Worm (Caenorhabditis elegans) whole organism, young adult: ENCODE results near the gene sex-1.

ENCODE experiments used
- B0336.3 ChIP-seq: fragments of 200-800 bp; sonication (Bioruptor generic); IDR thresholded peaks from 2 replicates; pipeline ENCODE4 v1.3.6; 2022; ENCODE audit warnings: missing genetic modification characterization, missing compliant biosample characterization
- F10E7.11 ChIP-seq: sonication (generic microtip); optimal IDR thresholded peaks from 2 replicates; lab custom pipeline; 2017; ENCODE audit warnings: mild to moderate bottlenecking, missing genetic modification characterization, moderate library complexity, missing compliant biosample characterization
- F33H1.4 ChIP-seq: fragments of 200-800 bp; sonication (Bioruptor generic); IDR thresholded peaks from 2 replicates; pipeline ENCODE4 v1.3.6; 2022; ENCODE audit warnings: missing genetic modification reagents, missing genetic modification characterization, missing compliant biosample characterization
- F52B5.7 ChIP-seq: sonication (generic microtip); optimal IDR thresholded peaks from 2 replicates; lab custom pipeline; 2016; ENCODE audit warnings: mild to moderate bottlenecking, missing genetic modification characterization, missing compliant biosample characterization
- K12H6.12 ChIP-seq: fragments of 200-800 bp; sonication (Bioruptor generic); optimal IDR thresholded peaks from 2 replicates; lab custom pipeline; 2018; ENCODE audit warnings: mild to moderate bottlenecking, missing genetic modification characterization, missing compliant biosample characterization
- T07F8.4 ChIP-seq: sonication (generic microtip); optimal IDR thresholded peaks from 2 replicates; lab custom pipeline; 2016; ENCODE audit warnings: mild to moderate bottlenecking, missing genetic modification characterization, moderate library complexity, missing compliant biosample characterization
- Y79H2A.3 ChIP-seq: fragments of 200-800 bp; sonication (Bioruptor generic); conservative IDR thresholded peaks from 2 replicates; pipeline ENCODE4 v1.3.6; 2022; ENCODE audit warnings: missing genetic modification reagents, missing genetic modification characterization, missing compliant biosample characterization
- ZK185.1 ChIP-seq: sonication (generic microtip); optimal IDR thresholded peaks from 2 replicates; lab custom pipeline; 2016; ENCODE audit warnings: mild to moderate bottlenecking, missing genetic modification characterization, missing compliant biosample characterization; ENCODE audit not compliant: poor library complexity, severe bottlenecking
- ama-1 ChIP-seq, 3 experiments: fragments of 150-350 bp in 1 of 3; sonication (generic microtip) in 2 of 3; optimal IDR thresholded peaks; 2 replicates each; lab custom pipeline; 2014 to 2018; ENCODE audit warnings: missing biosample characterization in 2 of 3, missing genetic modification characterization in 2 of 3, missing genetic modification reagents in 2 of 3
- attf-3 ChIP-seq: fragments of 200-800 bp; sonication (Bioruptor generic); conservative IDR thresholded peaks from 2 replicates; pipeline ENCODE4 v1.3.6; 2022; ENCODE audit warnings: missing genetic modification reagents, missing genetic modification characterization, missing compliant biosample characterization
- attf-5 ChIP-seq: fragments of 200-800 bp; sonication (Bioruptor generic); optimal IDR thresholded peaks from 2 replicates; lab custom pipeline; 2018; ENCODE audit warnings: mild to moderate bottlenecking, missing genetic modification characterization, missing compliant biosample characterization
- bed-1 ChIP-seq: fragments of 200-800 bp; sonication (Bioruptor generic); IDR thresholded peaks from 2 replicates; pipeline ENCODE4 v1.3.6; 2022; ENCODE audit warnings: missing genetic modification reagents, missing genetic modification characterization, missing compliant biosample characterization
- cebp-2 ChIP-seq: fragments of 200-800 bp; sonication (Bioruptor generic); IDR thresholded peaks from 2 replicates; pipeline ENCODE4 v1.3.6; 2022; ENCODE audit warnings: missing genetic modification characterization, missing compliant biosample characterization
- ceh-27 ChIP-seq: fragments of 200-800 bp; sonication (Bioruptor generic); optimal IDR thresholded peaks from 2 replicates; lab custom pipeline; 2018; ENCODE audit warnings: mild to moderate bottlenecking, missing genetic modification characterization, moderate library complexity, missing compliant biosample characterization
- chd-7 ChIP-seq: sonication (generic microtip); optimal IDR thresholded peaks from 2 replicates; lab custom pipeline; 2016; ENCODE audit warnings: mild to moderate bottlenecking, missing genetic modification characterization, moderate library complexity, missing compliant biosample characterization
- die-1 ChIP-seq: sonication (generic microtip); optimal IDR thresholded peaks from 2 replicates; lab custom pipeline; 2016; ENCODE audit warnings: missing genotype, mild to moderate bottlenecking, missing genetic modification characterization, missing compliant biosample characterization
- egrh-3 ChIP-seq: fragments of 200-800 bp; sonication (Bioruptor generic); IDR thresholded peaks from 2 replicates; pipeline ENCODE4 v1.3.6; 2022; ENCODE audit warnings: missing genetic modification reagents, missing genetic modification characterization, missing compliant biosample characterization
- gei-17 ChIP-seq: fragments of 200-800 bp; sonication (Bioruptor generic); optimal IDR thresholded peaks from 2 replicates; lab custom pipeline; 2018; ENCODE audit warnings: mild to moderate bottlenecking, missing genetic modification characterization, missing compliant biosample characterization
- him-1 ChIP-seq: sonication (generic microtip); optimal IDR thresholded peaks from 2 replicates; lab custom pipeline; 2016; ENCODE audit warnings: missing genotype, missing genetic modification reagents, missing genetic modification characterization, missing compliant biosample characterization
- hmg-1.2 ChIP-seq: fragments of 200-800 bp; sonication (Bioruptor generic); IDR thresholded peaks from 2 replicates; pipeline ENCODE4 v1.3.6; 2022; ENCODE audit warnings: missing genetic modification reagents, missing genetic modification characterization, missing compliant biosample characterization
- hrde-1 ChIP-seq: sonication (generic microtip); optimal IDR thresholded peaks from 2 replicates; lab custom pipeline; 2016; ENCODE audit warnings: missing genetic modification characterization, mild to moderate bottlenecking, missing compliant biosample characterization, moderate library complexity, missing genotype, missing genetic modification reagents, borderline replicate concordance
- hsf-1 ChIP-seq: fragments of 200-800 bp; sonication (Bioruptor generic); IDR thresholded peaks from 2 replicates; pipeline ENCODE4 v1.3.6; 2022; ENCODE audit warnings: missing genetic modification reagents, missing genetic modification characterization, missing compliant biosample characterization
- let-526 ChIP-seq: fragments of 200-800 bp; sonication (Bioruptor generic); IDR thresholded peaks from 2 replicates; pipeline ENCODE4 v1.3.6; 2022; ENCODE audit warnings: missing genetic modification reagents, missing genetic modification characterization, missing compliant biosample characterization
- let-607 ChIP-seq, 2 experiments: fragments of 200-800 bp in 1 of 2; sonication (Bioruptor generic) in 1 of 2; sonication (generic microtip) in 1 of 2; optimal IDR thresholded peaks; 2 replicates each; lab custom pipeline; 2016 to 2018; ENCODE audit warnings: mild to moderate bottlenecking in 2 of 2, missing compliant biosample characterization in 2 of 2, missing genetic modification characterization in 2 of 2, moderate library complexity in 2 of 2, missing genotype in 1 of 2
- lir-1 ChIP-seq: fragments of 200-800 bp; sonication (Bioruptor generic); conservative IDR thresholded peaks from 2 replicates; pipeline ENCODE4 v1.3.6; 2022; ENCODE audit warnings: missing genetic modification reagents, missing genetic modification characterization, missing compliant biosample characterization
- lsy-27 ChIP-seq: sonication (generic microtip); optimal IDR thresholded peaks from 2 replicates; lab custom pipeline; 2017; ENCODE audit warnings: missing genetic modification characterization, mild to moderate bottlenecking, missing compliant biosample characterization, antibody characterized with exemption, missing genotype, borderline replicate concordance; ENCODE audit not compliant: insufficient read depth
- madf-3 ChIP-seq: fragments of 200-800 bp; sonication (Bioruptor generic); IDR thresholded peaks from 2 replicates; pipeline ENCODE4 v1.3.6; 2022; ENCODE audit warnings: missing genetic modification reagents, missing genetic modification characterization, missing compliant biosample characterization
- madf-6 ChIP-seq: fragments of 200-800 bp; sonication (Bioruptor generic); IDR thresholded peaks from 2 replicates; pipeline ENCODE4 v1.3.6; 2022; ENCODE audit warnings: missing genetic modification reagents, missing genetic modification characterization, missing compliant biosample characterization
- madf-8 ChIP-seq: fragments of 200-800 bp; sonication (Bioruptor generic); conservative IDR thresholded peaks from 2 replicates; pipeline ENCODE4 v1.3.6; 2022; ENCODE audit warnings: missing genetic modification reagents, missing genetic modification characterization, missing compliant biosample characterization
- nfyb-1 ChIP-seq: fragments of 200-800 bp; sonication (Bioruptor generic); IDR thresholded peaks from 2 replicates; pipeline ENCODE4 v1.3.6; 2022; ENCODE audit warnings: missing genetic modification reagents, missing genetic modification characterization, missing compliant biosample characterization
- nhr-120 ChIP-seq: fragments of 200-800 bp; sonication (Bioruptor generic); IDR thresholded peaks from 2 replicates; pipeline ENCODE4 v1.3.6; 2022; ENCODE audit warnings: missing genetic modification characterization, missing compliant biosample characterization
- pbrm-1 ChIP-seq: fragments of 200-800 bp; sonication (Bioruptor generic); IDR thresholded peaks from 2 replicates; pipeline ENCODE4 v1.3.6; 2022; ENCODE audit warnings: missing genetic modification reagents, missing genetic modification characterization, missing compliant biosample characterization
- rcor-1 ChIP-seq: fragments of 200-800 bp; sonication (Bioruptor generic); IDR thresholded peaks from 2 replicates; pipeline ENCODE4 v1.3.6; 2022; ENCODE audit warnings: missing genetic modification reagents, missing genetic modification characterization, missing compliant biosample characterization
- rpc-1 ChIP-seq, 2 experiments: fragments of 150-350 bp in 1 of 2; sonication (generic microtip) in 1 of 2; optimal IDR thresholded peaks; 2 replicates each; lab custom pipeline; 2014 to 2018; ENCODE audit warnings: missing biosample characterization in 1 of 2, missing genetic modification characterization in 1 of 2, missing genetic modification reagents in 1 of 2, missing genotype in 1 of 2
- sdz-38 ChIP-seq: sonication (generic microtip); optimal IDR thresholded peaks from 2 replicates; lab custom pipeline; 2016; ENCODE audit warnings: missing genotype, missing genetic modification characterization, missing compliant biosample characterization
- snpc-3.4 ChIP-seq: sonication (generic microtip); optimal IDR thresholded peaks from 2 replicates; lab custom pipeline; 2017; ENCODE audit warnings: missing genetic modification characterization, mild to moderate bottlenecking, missing compliant biosample characterization, antibody characterized with exemption, moderate library complexity, missing genotype, missing genetic modification reagents
- snpc-4 ChIP-seq, 5 experiments: fragments of 150-350 bp in 1 of 5; sonication (generic microtip) in 4 of 5; optimal IDR thresholded peaks; 2 replicates each; lab custom pipeline; 2014 to 2018; ENCODE audit warnings: missing genetic modification characterization in 5 of 5, missing biosample characterization in 3 of 5, antibody characterized with exemption in 2 of 5, mild to moderate bottlenecking in 2 of 5, missing compliant biosample characterization in 2 of 5, missing genotype in 2 of 5, moderate library complexity in 2 of 5, missing genetic modification reagents in 1 of 5
- somi-1 ChIP-seq: fragments of 200-800 bp; sonication (Bioruptor generic); optimal IDR thresholded peaks from 2 replicates; lab custom pipeline; 2018; ENCODE audit warnings: mild to moderate bottlenecking, missing genetic modification characterization, missing compliant biosample characterization
- tbp1 ChIP-seq: fragments of 200-800 bp; sonication (Bioruptor generic); optimal IDR thresholded peaks from 2 replicates; lab custom pipeline; 2018; ENCODE audit warnings: mild to moderate bottlenecking, missing genetic modification characterization, missing compliant biosample characterization
- tbx-9 ChIP-seq: sonication (generic microtip); optimal IDR thresholded peaks from 2 replicates; lab custom pipeline; 2016; ENCODE audit warnings: borderline replicate concordance, missing genetic modification characterization, inconsistent platforms, missing compliant biosample characterization
- unc-130 ChIP-seq: sonication (generic microtip); optimal IDR thresholded peaks from 2 replicates; lab custom pipeline; 2016; ENCODE audit warnings: missing genetic modification reagents, missing genetic modification characterization, missing compliant biosample characterization
- zfh-2 ChIP-seq: fragments of 200-800 bp; sonication (Bioruptor generic); conservative IDR thresholded peaks from 2 replicates; pipeline ENCODE4 v1.3.6; 2022; ENCODE audit warnings: missing genetic modification reagents, missing genetic modification characterization, missing compliant biosample characterization
- ztf-22 ChIP-seq: fragments of 200-800 bp; sonication (Bioruptor generic); optimal IDR thresholded peaks from 2 replicates; lab custom pipeline; 2018; ENCODE audit warnings: mild to moderate bottlenecking, missing genetic modification characterization, moderate library complexity, missing compliant biosample characterization
- ztf-25 ChIP-seq: fragments of 200-800 bp; sonication (Bioruptor generic); IDR thresholded peaks from 2 replicates; pipeline ENCODE4 v1.3.6; 2022; ENCODE audit warnings: missing genetic modification reagents, missing genetic modification characterization, missing compliant biosample characterization
- ztf-26 ChIP-seq: sonication (generic microtip); optimal IDR thresholded peaks from 2 replicates; lab custom pipeline; 2017; ENCODE audit warnings: missing genetic modification characterization, missing compliant biosample characterization
- ztf-6 ChIP-seq: fragments of 200-800 bp; sonication (Bioruptor generic); IDR thresholded peaks from 2 replicates; pipeline ENCODE4 v1.3.6; 2022; ENCODE audit warnings: missing genetic modification reagents, missing genetic modification characterization, missing compliant biosample characterization

Gene sex-1

DNA sequence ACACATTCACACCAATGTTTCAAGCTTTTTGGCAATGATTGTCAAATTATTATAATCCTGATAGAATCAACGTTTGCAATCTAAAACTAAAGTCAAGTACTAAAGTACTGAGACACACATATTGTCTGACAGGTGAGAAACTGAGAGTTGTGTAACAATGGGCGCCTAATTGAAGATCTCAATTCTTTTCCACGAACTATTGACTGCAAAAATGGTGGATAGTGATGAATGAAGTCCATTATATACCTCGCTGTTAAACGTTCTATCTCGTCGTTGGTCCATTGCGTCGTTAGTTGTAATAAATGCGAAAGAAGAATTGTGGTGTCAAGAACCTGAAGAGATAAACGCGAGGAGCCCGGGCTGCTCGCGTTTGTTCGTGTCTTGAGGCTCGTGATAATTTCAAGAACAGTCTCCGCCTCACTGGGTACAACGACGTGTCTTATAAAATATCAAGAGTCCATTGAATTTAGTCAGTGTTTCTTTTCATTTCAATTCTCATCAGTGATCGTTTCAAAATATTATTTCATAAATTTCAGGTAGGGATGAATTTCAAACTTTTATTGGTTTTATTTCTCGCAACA is 45.0 kb downstream of the sex-1 start, which contains the start of gene F09B9.4:
Gene F09B9.4 (plus strand): TSS at position 531 of the 581 bp plus-strand sequence.
- no peak for TF ChIP-seq attf-3
- no peak for TF ChIP-seq hrde-1 (tag; lab: Kevin White, UChicago)
- TF ChIP-seq ZK185.1 (tag; lab: Kevin White, UChicago) = no peak
- no peak for TF ChIP-seq die-1 (tag; lab: Kevin White, UChicago)
- TF ChIP-seq T07F8.4 = no peak
- TF ChIP-seq B0336.3 = no peak
- TF ChIP-seq tbp1 (GFP tag; lab: Kevin White, UChicago) = no peak
- no peak for TF ChIP-seq ceh-27 (GFP tag; lab: Kevin White, UChicago)
- TF ChIP-seq lsy-27 = no peak
- TF ChIP-seq chd-7 (tag; lab: Kevin White, UChicago) = no peak
- TF ChIP-seq ztf-22 (GFP tag; lab: Kevin White, UChicago) = no peak
- TF ChIP-seq K12H6.12 (tag; lab: Kevin White, UChicago) = no peak

- TF ChIP-seq snpc-3.4 (tag; lab: Kevin White, UChicago) (no peak), unc-130 (GFP tag; lab: Kevin White, UChicago) (no peak), lir-1 (GFP tag; lab: Robert Waterston, UW) (no peak), snpc-4 (GFP tag; optimal IDR thresholded peaks at IDR 0.05; lab: Kevin White, UChicago) (no peak), snpc-4 (tag; optimal IDR thresholded peaks at IDR 0.05; lab: Kevin White, UChicago) (no peak), egrh-3 (GFP tag; lab: Robert Waterston, UW) (no peak), let-526 (GFP tag; lab: Robert Waterston, UW) (no peak), madf-3 (GFP tag; lab: Robert Waterston, UW) (no peak), F52B5.7 (tag; lab: Kevin White, UChicago) (no peak), ztf-6 (no peak), rcor-1 (no peak), nfyb-1 (peak; percentile 91), ztf-25 (no peak), somi-1 (GFP tag; lab: Kevin White, UChicago) (no peak), tbx-9 (tag; lab: Kevin White, UChicago) (no peak), rpc-1 (optimal IDR thresholded peaks at IDR 0.05; lab: Kevin White, UChicago) (no peak), rpc-1 (tag; optimal IDR thresholded peaks at IDR 0.05; lab: Kevin White, UChicago) (no peak), F10E7.11 (tag; lab: Kevin White, UChicago) (no peak), hmg-1.2 (peak; percentile 81), cebp-2 (GFP tag; lab: Robert Waterston, UW) (no peak), zfh-2 (peak; percentile 85), bed-1 (GFP tag; lab: Robert Waterston, UW) (no peak), madf-8 (GFP tag; lab: Robert Waterston, UW) (no peak), hsf-1 (no peak), F33H1.4 (peak; percentile 60), pbrm-1 (GFP tag; lab: Robert Waterston, UW) (no peak), attf-5 (GFP tag; lab: Kevin White, UChicago) (no peak), gei-17 (peak; percentile 31), sdz-38 (tag; lab: Kevin White, UChicago) (no peak), let-607 (tag; optimal IDR thresholded peaks at IDR 0.05; lab: Kevin White, UChicago) (peak; percentile 96 to 97), ztf-26 (no peak), madf-6 (GFP tag; lab: Robert Waterston, UW) (no peak), Y79H2A.3 (GFP tag; lab: Robert Waterston, UW) (no peak), him-1 (tag; lab: Kevin White, UChicago) (no peak), ama-1 (optimal IDR thresholded peaks at IDR 0.05; lab: Kevin White, UChicago) (no peak), ama-1 (GFP tag; optimal IDR thresholded peaks at IDR 0.05; lab: Kevin White, UChicago) (no peak), nhr-120 (GFP tag; lab: Robert Waterston, UW) (no peak)
Measured at ce11 chrX:10158716-10159115, 46.5 kb downstream of the sex-1 start, which contains the start of gene erd-2.1. Gene erd-2.1 (minus strand): TSS chrX:10158829.
